Worm (Caenorhabditis elegans) whole organism, L4 larva: ENCODE data around the gene F22E12.1.

Source experiments
- ceh-62 ChIP-seq: sonication (generic microtip); optimal IDR thresholded peaks from 2 replicates; lab custom pipeline; 2017; ENCODE audit warnings: missing biosample characterization, missing genetic modification characterization
- nhr-28 ChIP-seq: fragments of 150-350 bp; optimal IDR thresholded peaks from 2 replicates; lab custom pipeline; 2014; ENCODE audit warnings: missing biosample characterization, missing genetic modification characterization

- TF ChIP-seq ceh-62 (tag; lab: Kevin White, UChicago) (no peak), nhr-28 (tag; lab: Kevin White, UChicago) (no peak)
Observed at ce11 chrV:10416925-10417324, 40.2 kb downstream of the F22E12.1 start, which contains the start of gene F15H10.10.
